Worm (Caenorhabditis elegans): ENCODE results near the gene nhr-20.

nhr-20 gene

DNA sequence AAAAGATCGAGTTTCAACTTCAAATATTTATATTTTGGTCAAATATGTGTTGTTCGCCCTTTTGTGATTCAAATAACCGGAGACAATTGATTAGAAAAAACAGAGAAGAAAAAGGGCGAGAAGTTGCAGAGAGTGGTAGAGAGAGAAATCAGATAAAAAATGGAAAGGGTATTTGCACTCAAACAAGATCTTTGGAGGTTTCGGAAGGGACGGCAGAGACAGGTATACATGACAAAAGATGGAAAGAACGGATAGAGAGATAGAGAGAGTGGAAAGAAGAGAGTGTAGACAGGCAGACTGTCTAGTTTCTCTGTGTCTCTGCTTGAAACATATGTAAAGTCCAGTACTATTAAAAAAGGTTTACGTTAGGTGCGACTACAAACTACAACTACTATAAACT lies 3.2 kb upstream of the nhr-20 start:
- peak; percentile 12 for TF ChIP-seq F13H6.1 (tag; optimal IDR thresholded peaks at IDR 0.05)
- peak; percentile 24 for TF ChIP-seq sem-4 (tag; optimal IDR thresholded peaks at IDR 0.05)
- TF ChIP-seq nhr-21 (tag; optimal IDR thresholded peaks at IDR 0.05): peak; percentile 26
- TF ChIP-seq lin-13 (GFP tag; optimal IDR thresholded peaks at IDR 0.05): peak; percentile 95
- TF ChIP-seq ama-1 (optimal IDR thresholded peaks at IDR 0.05): no peak
- TF ChIP-seq nhr-129 (tag; optimal IDR thresholded peaks at IDR 0.05): peak; percentile 34
- TF ChIP-seq C34F6.9 (tag; optimal IDR thresholded peaks at IDR 0.05): peak; percentile 35
- peak; percentile 35 for TF ChIP-seq sma-3 (GFP tag; optimal IDR thresholded peaks at IDR 0.05)
- peak; percentile 79 for TF ChIP-seq sma-9 (GFP tag; optimal IDR thresholded peaks at IDR 0.05)
- no peak for TF ChIP-seq sma-9 (tag; optimal IDR thresholded peaks at IDR 0.05)
- TF ChIP-seq nhr-77 (tag; optimal IDR thresholded peaks at IDR 0.05): no peak
- TF ChIP-seq lsy-2 (tag; optimal IDR thresholded peaks at IDR 0.05): peak in 1 of 2 experiments; percentile 37
- TF ChIP-seq peb-1 (tag; optimal IDR thresholded peaks at IDR 0.05): no peak
- peak; percentile 1 for TF ChIP-seq egl-27 (tag; optimal IDR thresholded peaks at IDR 0.05)
- peak; percentile 40 for TF ChIP-seq nhr-25 (tag; optimal IDR thresholded peaks at IDR 0.05)
- TF ChIP-seq blmp-1 (tag; optimal IDR thresholded peaks at IDR 0.05; ENCODE audit: insufficient read depth): peak; percentile 68

DNA sequence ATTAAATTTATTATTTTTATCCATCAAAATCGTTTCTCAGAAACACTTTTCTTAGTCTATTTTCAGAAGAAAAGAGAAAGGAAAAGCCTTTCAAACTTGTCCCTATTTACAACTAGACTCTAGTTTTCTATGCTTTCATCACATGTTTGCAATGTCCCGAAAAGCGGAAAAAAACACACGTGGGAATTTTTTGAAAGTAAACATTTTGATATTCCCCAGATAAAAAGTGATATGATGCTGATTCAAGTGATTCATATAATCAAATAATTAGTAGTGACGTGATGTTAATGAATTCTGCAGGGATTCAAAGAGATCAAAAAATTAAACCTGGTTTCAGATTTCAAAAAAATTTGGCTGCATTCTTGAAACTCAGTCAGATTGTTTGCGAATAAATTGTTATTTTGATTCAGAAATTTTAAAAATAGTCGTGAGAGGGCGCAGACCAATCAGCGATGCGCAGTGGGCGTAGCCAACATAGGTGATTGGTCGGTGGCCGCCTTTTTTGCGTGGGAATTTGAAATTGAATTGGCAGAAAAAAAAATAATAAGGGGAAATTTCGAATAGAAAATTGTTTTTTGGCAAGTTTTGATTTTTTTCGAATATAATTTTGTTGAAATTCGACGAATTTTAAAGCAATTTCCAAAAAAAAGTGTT lies 1.8 kb upstream of the nhr-20 start:
- TF ChIP-seq lin-11 (tag; optimal IDR thresholded peaks at IDR 0.05): no peak
- TF ChIP-seq F13H6.1 (tag; optimal IDR thresholded peaks at IDR 0.05): no peak
- TF ChIP-seq nhr-11 (tag; optimal IDR thresholded peaks at IDR 0.05): no peak
- TF ChIP-seq nhr-237 (tag; optimal IDR thresholded peaks at IDR 0.05): no peak
- TF ChIP-seq mbf-1 (tag; optimal IDR thresholded peaks at IDR 0.05): no peak
- no peak for TF ChIP-seq mdl-1 (tag; optimal IDR thresholded peaks at IDR 0.05)
- TF ChIP-seq egl-27 (tag; optimal IDR thresholded peaks at IDR 0.05): no peak

DNA sequence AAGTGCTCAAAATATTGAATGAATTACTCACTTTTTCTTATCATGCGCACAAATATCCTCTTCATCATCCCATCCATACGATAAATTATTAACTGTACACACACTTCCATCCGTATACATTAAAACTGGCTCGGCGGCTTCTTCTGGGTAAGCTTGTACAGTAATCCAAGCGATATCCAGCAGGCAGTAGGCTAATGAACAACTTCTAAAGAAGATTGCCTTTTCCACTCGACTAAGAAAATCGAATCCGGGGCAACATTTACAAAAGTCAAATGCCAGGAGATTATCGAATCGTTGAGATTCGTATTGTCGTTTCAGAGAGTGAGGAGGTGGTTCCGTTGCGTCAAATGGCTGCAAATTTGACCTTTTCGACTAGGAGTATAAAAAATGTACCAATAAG lies 1.6 kb downstream of the nhr-20 start:
- TF ChIP-seq lsy-2 (tag; optimal IDR thresholded peaks at IDR 0.05) (no peak), aly-2 (tag; optimal IDR thresholded peaks at IDR 0.05) (no peak), nhr-10 (tag; optimal IDR thresholded peaks at IDR 0.05) (no peak), sma-3 (GFP tag; optimal IDR thresholded peaks at IDR 0.05) (no peak), lin-11 (tag; optimal IDR thresholded peaks at IDR 0.05) (no peak), nhr-11 (tag; optimal IDR thresholded peaks at IDR 0.05) (no peak), nhr-77 (tag; optimal IDR thresholded peaks at IDR 0.05) (no peak), elt-3 (tag; optimal IDR thresholded peaks at IDR 0.05) (no peak), snpc-4 (tag; optimal IDR thresholded peaks at IDR 0.05) (no peak), dmd-4 (tag; optimal IDR thresholded peaks at IDR 0.05) (no peak), lin-13 (GFP tag; optimal IDR thresholded peaks at IDR 0.05) (no peak), nhr-237 (tag; optimal IDR thresholded peaks at IDR 0.05) (no peak), R02D3.7 (tag; optimal IDR thresholded peaks at IDR 0.05) (no peak), ztf-4 (tag; optimal IDR thresholded peaks at IDR 0.05) (no peak)

DNA sequence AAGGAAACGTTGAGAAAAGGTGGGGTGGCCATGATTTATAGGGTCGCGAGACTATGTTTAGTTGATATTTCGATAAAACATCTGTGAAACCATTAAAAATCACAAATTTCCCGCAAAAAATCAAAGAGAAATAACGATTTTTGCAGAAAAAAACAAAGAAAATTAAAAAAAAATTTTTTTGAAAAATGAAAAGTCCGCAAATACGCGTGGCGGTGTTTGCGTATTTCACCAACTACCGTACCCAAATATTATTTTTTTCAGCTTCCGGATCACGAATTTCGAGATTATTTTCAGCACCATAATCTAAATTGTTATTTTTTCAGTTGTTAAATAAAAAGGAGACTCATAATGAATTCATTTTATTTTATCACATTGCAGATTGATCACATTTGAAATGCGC lies 2.9 kb downstream of the nhr-20 start:
- no peak for TF ChIP-seq lin-13 (GFP tag; optimal IDR thresholded peaks at IDR 0.05)
- TF ChIP-seq ceh-82 (tag; optimal IDR thresholded peaks at IDR 0.05): no peak
- no peak for TF ChIP-seq snpc-4 (tag; optimal IDR thresholded peaks at IDR 0.05)
- no peak for TF ChIP-seq mdl-1 (tag; optimal IDR thresholded peaks at IDR 0.05)
- TF ChIP-seq skn-1 (tag; optimal IDR thresholded peaks at IDR 0.05): no peak
- TF ChIP-seq nhr-6 (tag; optimal IDR thresholded peaks at IDR 0.05): no peak
- TF ChIP-seq Y55F3AM.14 (GFP tag; optimal IDR thresholded peaks at IDR 0.05): no peak

DNA sequence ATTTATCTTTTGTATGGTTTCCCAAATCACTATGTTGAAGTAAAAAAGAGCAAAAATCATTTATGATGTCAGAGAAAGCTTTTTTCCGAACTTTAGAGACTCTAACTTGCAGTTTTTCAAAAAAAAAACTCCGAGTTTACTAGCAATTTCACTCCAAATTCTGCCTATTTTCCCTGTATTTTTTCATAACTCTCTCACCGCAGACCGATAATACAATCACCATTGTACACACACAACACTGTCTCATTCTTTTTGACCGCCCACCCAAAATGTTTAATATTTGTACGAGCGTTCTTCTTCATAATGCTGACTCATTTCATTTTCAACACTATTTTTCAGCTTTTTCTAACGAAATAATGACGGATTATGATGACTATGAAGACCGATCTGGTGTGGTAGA lies 4.2 kb downstream of the nhr-20 start, which contains the start of gene F43C1.5:
TSS of gene F43C1.5 (plus strand) at position 301 of the 400 bp plus-strand sequence.
- TF ChIP-seq dmd-4 (tag; optimal IDR thresholded peaks at IDR 0.05) (no peak), sem-4 (tag; optimal IDR thresholded peaks at IDR 0.05) (no peak), sma-3 (GFP tag; optimal IDR thresholded peaks at IDR 0.05) (no peak), blmp-1 (tag; optimal IDR thresholded peaks at IDR 0.05; ENCODE audit: insufficient read depth) (no peak), lin-11 (tag; optimal IDR thresholded peaks at IDR 0.05) (no peak), unc-39 (tag; optimal IDR thresholded peaks at IDR 0.05) (no peak), nhr-11 (tag; optimal IDR thresholded peaks at IDR 0.05) (no peak), ztf-4 (tag; optimal IDR thresholded peaks at IDR 0.05) (no peak), ama-1 (optimal IDR thresholded peaks at IDR 0.05) (no peak), R02D3.7 (tag; optimal IDR thresholded peaks at IDR 0.05) (no peak), nhr-237 (tag; optimal IDR thresholded peaks at IDR 0.05) (no peak), crh-2 (tag; optimal IDR thresholded peaks at IDR 0.05) (no peak)
